Worm (Caenorhabditis elegans) whole organism, midembryonic: ENCODE measurements around the gene E02H9.1.
"Not testable (repeated sequence)": the region's sequence is repeated elsewhere in the genome, so short reads cannot be mapped to it uniquely, and the experiment has no call there.

Source experiments
- T22C8.4 ChIP-seq: fragments of 200-800 bp; sonication (Bioruptor generic); IDR thresholded peaks from 2 replicates; pipeline ENCODE4 v1.3.6; 2022; ENCODE audit warnings: missing genetic modification characterization, missing compliant biosample characterization
- cog-1 ChIP-seq: sonication (generic microtip); optimal IDR thresholded peaks from 2 replicates; lab custom pipeline; 2016; ENCODE audit warnings: missing genetic modification characterization, missing compliant biosample characterization
- flt-1 ChIP-seq: fragments of 200-800 bp; sonication (Bioruptor generic); IDR thresholded peaks from 2 replicates; pipeline ENCODE4 v1.3.6; 2022; ENCODE audit warnings: missing genetic modification characterization, missing compliant biosample characterization
- klf-2 ChIP-seq: fragments of 200-800 bp; sonication (Bioruptor generic); conservative IDR thresholded peaks from 2 replicates; pipeline ENCODE4 v1.3.6; 2022; ENCODE audit warnings: missing genetic modification reagents, missing genetic modification characterization, missing compliant biosample characterization
- med-1 ChIP-seq: sonication (generic microtip); optimal IDR thresholded peaks from 2 replicates; lab custom pipeline; 2017; ENCODE audit warnings: missing genetic modification characterization, mild to moderate bottlenecking, missing compliant biosample characterization, antibody characterized with exemption, missing genetic modification reagents; ENCODE audit not compliant: insufficient read depth
- ref-1 ChIP-seq: fragments of 200-800 bp; sonication (Bioruptor generic); conservative IDR thresholded peaks from 2 replicates; pipeline ENCODE4 v1.3.6; 2022; ENCODE audit warnings: missing genetic modification reagents, missing genetic modification characterization, missing compliant biosample characterization
- tab-1 ChIP-seq: fragments of 200-800 bp; sonication (Bioruptor generic); IDR thresholded peaks from 2 replicates; pipeline ENCODE4 v1.3.6; 2022; ENCODE audit warnings: missing genetic modification characterization, missing compliant biosample characterization
- ztf-29 ChIP-seq: fragments of 200-800 bp; sonication (Bioruptor generic); IDR thresholded peaks from 2 replicates; pipeline ENCODE4 v1.3.6; 2022; ENCODE audit warnings: missing genetic modification reagents, missing genetic modification characterization, missing compliant biosample characterization

DNA sequence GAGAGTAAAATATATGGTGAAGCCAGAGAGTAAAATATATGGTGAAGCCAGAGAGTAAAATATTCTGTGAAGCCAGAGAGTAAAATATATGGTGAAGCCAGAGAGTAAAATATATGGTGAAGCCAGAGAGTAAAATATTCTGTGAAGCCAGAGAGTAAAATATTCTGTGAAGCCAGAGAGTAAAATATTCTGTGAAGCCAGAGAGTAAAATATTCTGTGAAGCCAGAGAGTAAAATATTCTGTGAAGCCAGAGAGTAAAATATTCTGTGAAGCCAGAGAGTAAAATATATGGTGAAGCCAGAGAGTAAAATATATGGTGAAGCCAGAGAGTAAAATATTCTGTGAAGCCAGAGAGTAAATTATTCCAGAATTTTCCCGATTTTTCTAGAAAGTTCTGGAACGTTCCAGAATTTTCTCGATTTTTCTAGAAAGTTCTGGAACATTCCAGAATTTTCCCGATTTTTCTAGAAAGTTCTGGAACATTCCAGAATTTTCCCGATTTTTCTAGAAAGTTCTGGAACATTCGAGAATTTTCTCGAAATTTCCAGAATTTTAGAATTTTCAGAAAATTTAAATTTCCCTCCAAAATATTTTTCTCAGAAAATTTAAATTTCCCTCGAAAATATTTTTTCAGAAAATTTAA, 33.2 kb downstream of the E02H9.1 start:
- not testable (repeated sequence) for TF ChIP-seq T22C8.4 (GFP tag; lab: Robert Waterston, UW); med-1 (GFP tag; lab: Kevin White, UChicago); tab-1; klf-2 (GFP tag; lab: Robert Waterston, UW); cog-1 (tag; lab: Kevin White, UChicago); ztf-29 (GFP tag; lab: Robert Waterston, UW); ref-1
- TF ChIP-seq flt-1 (GFP tag; lab: Robert Waterston, UW), result 0 out of 2 replicates have a peak, but pooled peaks have one; percentile 63
